Worm (Caenorhabditis elegans) whole organism, late embryonic: Measurements from ENCODE around the gene mrps-16.

ENCODE experiments used
- ama-1 ChIP-seq: fragments of 150-350 bp; optimal IDR thresholded peaks from 2 replicates; lab custom pipeline; 2014
- ceh-30 ChIP-seq: fragments of 150-350 bp; optimal IDR thresholded peaks from 2 replicates; lab custom pipeline; 2014; ENCODE audit warnings: missing biosample characterization, missing genetic modification characterization
- ceh-6 ChIP-seq: fragments of 200-800 bp; sonication (Bioruptor generic); optimal IDR thresholded peaks from 2 replicates; lab custom pipeline; 2018; ENCODE audit warnings: mild to moderate bottlenecking, missing genetic modification characterization, missing compliant biosample characterization
- dve-1 ChIP-seq: sonication (generic microtip); optimal IDR thresholded peaks from 2 replicates; lab custom pipeline; 2017; ENCODE audit warnings: antibody characterized with exemption, mild to moderate bottlenecking, missing genetic modification characterization, missing compliant biosample characterization
- fkh-10 ChIP-seq: fragments of 150-350 bp; optimal IDR thresholded peaks from 2 replicates; lab custom pipeline; 2014; ENCODE audit warnings: missing biosample characterization, missing genetic modification reagents, missing genetic modification characterization
- hlh-30 ChIP-seq: sonication (generic microtip); optimal IDR thresholded peaks from 2 replicates; lab custom pipeline; 2017; ENCODE audit warnings: antibody characterized with exemption, missing genetic modification characterization, missing compliant biosample characterization; ENCODE audit not compliant: insufficient read depth
- nfya-1 ChIP-seq: sonication (generic microtip); optimal IDR thresholded peaks from 2 replicates; lab custom pipeline; 2017; ENCODE audit warnings: missing genetic modification characterization, mild to moderate bottlenecking, missing compliant biosample characterization, antibody characterized with exemption, moderate library complexity
- pag-3 ChIP-seq: sonication (generic microtip); optimal IDR thresholded peaks from 2 replicates; lab custom pipeline; 2016; ENCODE audit warnings: missing compliant biosample characterization, missing genetic modification characterization, borderline replicate concordance
- pax-1 ChIP-seq: fragments of 150-350 bp; optimal IDR thresholded peaks from 2 replicates; lab custom pipeline; 2014; ENCODE audit warnings: missing biosample characterization, missing genetic modification characterization
- pha-4 ChIP-seq: fragments of 150-350 bp; optimal IDR thresholded peaks from 2 replicates; lab custom pipeline; 2018; ENCODE audit warnings: missing biosample characterization, missing genetic modification reagents, missing genetic modification characterization
- syd-9 ChIP-seq: sonication (generic microtip); optimal IDR thresholded peaks from 2 replicates; lab custom pipeline; 2016; ENCODE audit warnings: mild to moderate bottlenecking, missing genetic modification characterization, moderate library complexity, missing compliant biosample characterization

DNA sequence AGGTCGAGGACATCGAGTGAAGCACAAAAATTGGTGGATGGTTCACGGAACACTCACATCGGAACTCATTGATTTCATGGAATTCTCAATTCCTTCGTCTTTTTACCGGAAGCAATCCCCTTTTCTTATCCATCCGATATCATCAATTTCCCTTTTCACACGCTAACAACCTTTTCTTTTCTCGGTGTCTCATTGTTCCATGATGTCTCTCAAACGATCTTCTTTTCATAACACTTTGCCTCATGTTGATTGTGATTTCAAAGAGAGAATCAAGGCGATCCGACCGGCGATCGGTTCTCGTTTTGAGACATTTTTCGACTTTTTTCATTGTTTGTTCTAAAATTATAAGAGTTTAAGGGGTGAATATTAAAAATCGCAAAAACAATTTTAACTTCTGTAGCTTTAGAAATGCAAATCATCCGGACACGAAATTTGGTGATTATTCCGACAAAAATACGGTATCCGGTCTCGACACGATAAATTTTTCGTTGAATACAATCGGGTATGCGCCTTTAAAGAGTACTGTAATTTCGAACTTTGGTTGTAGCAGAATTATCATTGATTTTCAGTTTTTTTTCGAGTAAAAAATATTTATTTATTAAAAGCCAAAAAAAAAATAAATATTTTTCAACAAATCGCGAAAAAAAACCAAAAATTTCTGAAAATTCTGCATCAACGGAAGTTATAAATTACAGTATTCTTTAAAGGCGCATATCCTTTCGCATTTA lies 15.3 kb upstream of the mrps-16 start:
- TF ChIP-seq pag-3 (tag; lab: Kevin White, UChicago) (no peak), ceh-30 (tag; lab: Kevin White, UChicago) (no peak), fkh-10 (GFP tag; lab: Kevin White, UChicago) (no peak), nfya-1 (tag; lab: Kevin White, UChicago) (no peak), dve-1 (tag; lab: Kevin White, UChicago) (no peak), pax-1 (tag; lab: Kevin White, UChicago) (no peak), pha-4 (tag; lab: Kevin White, UChicago) (no peak), syd-9 (tag; lab: Kevin White, UChicago) (no peak), ama-1 (lab: Kevin White, UChicago) (no peak), hlh-30 (tag; lab: Kevin White, UChicago) (no peak), ceh-6 (GFP tag; lab: Kevin White, UChicago) (no peak)
